In the genomic region with DNA sequence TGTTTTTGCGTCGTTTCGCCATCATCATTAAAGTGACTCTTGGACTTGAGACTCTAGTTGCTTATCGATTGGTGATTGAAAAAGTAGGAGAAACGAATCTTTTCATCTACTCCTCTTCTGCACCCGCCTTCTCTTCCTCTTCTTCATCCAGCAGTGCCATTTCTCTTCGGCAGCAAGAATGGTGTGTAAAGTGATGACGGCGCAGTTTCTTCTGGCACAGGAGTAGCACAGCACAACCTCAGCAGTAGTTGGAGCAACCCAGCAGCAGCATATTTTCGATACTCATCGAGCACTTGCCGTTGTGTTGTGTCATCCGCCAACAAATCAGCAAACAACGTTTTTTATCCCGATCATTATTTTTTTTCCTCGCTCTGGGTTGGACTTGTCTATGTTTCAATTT, we compare ENCODE assay signal across 6 worm cellular contexts.
TF ChIP-seq lines count a peak whose summit lies in the region.

No protein-coding gene starts in this region.

TF ChIP-seq in whole organism, L1 larva, 84 proteins besides CTCF, POLR2A, EP300 and RAD21 (continues in another document):
- no peak for TF ChIP-seq nhr-90 (tag; optimal IDR thresholded peaks at IDR 0.05; lab: Kevin White, UChicago; ENCODE audit: poor library complexity)
- TF ChIP-seq egl-13 (tag; optimal IDR thresholded peaks at IDR 0.05; lab: Kevin White, UChicago) = no peak
- TF ChIP-seq C34B4.2 (tag; optimal IDR thresholded peaks at IDR 0.05; lab: Kevin White, UChicago) = no peak
- no peak for TF ChIP-seq mep-1 (tag; optimal IDR thresholded peaks at IDR 0.05; lab: Kevin White, UChicago)
- TF ChIP-seq nhr-11 (tag; optimal IDR thresholded peaks at IDR 0.05; lab: Kevin White, UChicago) = no peak
- no peak for TF ChIP-seq ceh-8 (GFP tag; optimal IDR thresholded peaks at IDR 0.05; lab: Kevin White, UChicago)
- TF ChIP-seq zag-1 (tag; optimal IDR thresholded peaks at IDR 0.05; lab: Kevin White, UChicago) = no peak
- no peak for TF ChIP-seq unc-98 (GFP tag; IDR thresholded peaks at IDR 0.05; lab: Robert Waterston, UW)
- TF ChIP-seq ces-1 (GFP tag; optimal IDR thresholded peaks at IDR 0.05; lab: Kevin White, UChicago) = no peak
- TF ChIP-seq nhr-20 (tag; optimal IDR thresholded peaks at IDR 0.05; lab: Kevin White, UChicago) = peak; percentile 37
- TF ChIP-seq xbp-1 (tag; optimal IDR thresholded peaks at IDR 0.05; lab: Kevin White, UChicago) = no peak
- no peak for TF ChIP-seq nhr-28 (tag; optimal IDR thresholded peaks at IDR 0.05; lab: Kevin White, UChicago)
- no peak for TF ChIP-seq unc-30 (tag; optimal IDR thresholded peaks at IDR 0.05; lab: Kevin White, UChicago)
- peak; percentile 71 for TF ChIP-seq rnt-1 (tag; optimal IDR thresholded peaks at IDR 0.05; lab: Kevin White, UChicago)
- no peak for TF ChIP-seq nhr-84 (tag; optimal IDR thresholded peaks at IDR 0.05; lab: Kevin White, UChicago)

TF ChIP-seq in whole organism, L2 larva, 48 proteins besides CTCF, POLR2A, EP300 and RAD21:
- TF ChIP-seq F13H6.1 (tag; optimal IDR thresholded peaks at IDR 0.05; lab: Kevin White, UChicago) (peak; percentile 19), sma-9 (GFP tag; optimal IDR thresholded peaks at IDR 0.05; lab: Kevin White, UChicago) (peak; percentile 29), sma-9 (tag; optimal IDR thresholded peaks at IDR 0.05; lab: Kevin White, UChicago) (no peak), dmd-4 (tag; optimal IDR thresholded peaks at IDR 0.05; lab: Kevin White, UChicago) (no peak), nhr-129 (tag; optimal IDR thresholded peaks at IDR 0.05; lab: Kevin White, UChicago) (peak; percentile 59)
TF ChIP-seq in whole organism, L2 larva: peak in this region for 3.

TF ChIP-seq in whole organism, L3 larva, 47 proteins besides CTCF, POLR2A, EP300 and RAD21:
- TF ChIP-seq nhr-23 (tag; optimal IDR thresholded peaks at IDR 0.05; lab: Kevin White, UChicago) = no peak
- no peak for TF ChIP-seq ceh-28 (tag; optimal IDR thresholded peaks at IDR 0.05; lab: Kevin White, UChicago)
- TF ChIP-seq egl-5 (tag; optimal IDR thresholded peaks at IDR 0.05; lab: Kevin White, UChicago) = peak; percentile 9
- TF ChIP-seq nfya-1 (tag; optimal IDR thresholded peaks at IDR 0.05; lab: Kevin White, UChicago; ENCODE audit: insufficient read depth) = peak; percentile 23
- no peak for TF ChIP-seq nhr-67 (tag; optimal IDR thresholded peaks at IDR 0.05; lab: Kevin White, UChicago)

TF ChIP-seq in whole organism, L4 larva, 104 proteins besides CTCF, POLR2A, EP300 and RAD21:
- peak; percentile 23 for TF ChIP-seq hlh-11 (tag; optimal IDR thresholded peaks at IDR 0.05; lab: Kevin White, UChicago)
- TF ChIP-seq hmg-1.1 (GFP tag; IDR thresholded peaks at IDR 0.05; lab: Robert Waterston, UW) = no peak
- no peak for TF ChIP-seq nhr-102 (tag; optimal IDR thresholded peaks at IDR 0.05; lab: Kevin White, UChicago)
- TF ChIP-seq nhr-11 (tag; optimal IDR thresholded peaks at IDR 0.05; lab: Kevin White, UChicago) = peak; percentile 19
- peak in 1 of 2 experiments; percentile 60 for TF ChIP-seq daf-16 (GFP tag; optimal IDR thresholded peaks at IDR 0.05; lab: Kevin White, UChicago)
- TF ChIP-seq daf-16 (tag; optimal IDR thresholded peaks at IDR 0.05; lab: Kevin White, UChicago) = no peak
- peak; percentile 77 for TF ChIP-seq aha-1 (tag; lab: Kevin White, UChicago)
- TF ChIP-seq Y105C5A.15 (GFP tag; IDR thresholded peaks at IDR 0.05; lab: Robert Waterston, UW) = no peak

TF ChIP-seq in whole organism, late embryonic, 69 proteins besides CTCF, POLR2A, EP300 and RAD21:
- TF ChIP-seq ceh-24 (tag; optimal IDR thresholded peaks at IDR 0.05; lab: Kevin White, UChicago) = no peak
- peak; percentile 53 for TF ChIP-seq ceh-18 (tag; optimal IDR thresholded peaks at IDR 0.05; lab: Kevin White, UChicago)
- no peak for TF ChIP-seq T23F11.4 (GFP tag; optimal IDR thresholded peaks at IDR 0.05; lab: Kevin White, UChicago)
- TF ChIP-seq pqm-1 (tag; optimal IDR thresholded peaks at IDR 0.05; lab: Kevin White, UChicago) = no peak
- peak; percentile 9 for TF ChIP-seq unc-55 (GFP tag; optimal IDR thresholded peaks at IDR 0.05; lab: Kevin White, UChicago)
- no peak for TF ChIP-seq fax-1 (tag; optimal IDR thresholded peaks at IDR 0.05; lab: Kevin White, UChicago)
- TF ChIP-seq sox-2 (GFP tag; IDR thresholded peaks at IDR 0.05; lab: Robert Waterston, UW) = no peak
- TF ChIP-seq elt-4 (tag; optimal IDR thresholded peaks at IDR 0.05; lab: Kevin White, UChicago) = no peak
- no peak for TF ChIP-seq ceh-48 (tag; optimal IDR thresholded peaks at IDR 0.05; lab: Kevin White, UChicago)
- no peak for TF ChIP-seq ceh-45 (GFP tag; IDR thresholded peaks at IDR 0.05; lab: Robert Waterston, UW)
- no peak for TF ChIP-seq che-1 (tag; optimal IDR thresholded peaks at IDR 0.05; lab: Kevin White, UChicago)
- no peak for TF ChIP-seq hlh-6 (tag; optimal IDR thresholded peaks at IDR 0.05; lab: Kevin White, UChicago)
- TF ChIP-seq pag-3 (tag; optimal IDR thresholded peaks at IDR 0.05; lab: Kevin White, UChicago; ENCODE audit: borderline replicate concordance) = no peak

TF ChIP-seq in whole organism, mixed stage, embryonic, 35 proteins besides CTCF, POLR2A, EP300 and RAD21:
- TF ChIP-seq hlh-1 (tag; optimal IDR thresholded peaks at IDR 0.05; lab: Kevin White, UChicago) (peak; percentile 61), snpc-4 (tag; optimal IDR thresholded peaks at IDR 0.05; lab: Kevin White, UChicago) (no peak), mep-1 (tag; optimal IDR thresholded peaks at IDR 0.05; lab: Kevin White, UChicago) (peak; percentile 5), unc-120 (tag; optimal IDR thresholded peaks at IDR 0.05; lab: Kevin White, UChicago; ENCODE audit: poor library complexity, severe bottlenecking) (peak; percentile 66)
TF ChIP-seq in whole organism, mixed stage, embryonic: peak in this region for 3.
